Worm (Caenorhabditis elegans) whole organism, late embryonic: ENCODE data around the gene mbr-1.

Experiments
- C08G9.2 ChIP-seq: sonication (generic microtip); optimal IDR thresholded peaks from 2 replicates; lab custom pipeline; 2016; ENCODE audit warnings: mild to moderate bottlenecking, missing genetic modification characterization, moderate library complexity, missing compliant biosample characterization
- F13H6.1 ChIP-seq: sonication (generic microtip); optimal IDR thresholded peaks from 2 replicates; lab custom pipeline; 2016; ENCODE audit warnings: missing genetic modification characterization, missing compliant biosample characterization
- K02D7.2 ChIP-seq: sonication (generic microtip); optimal IDR thresholded peaks from 2 replicates; lab custom pipeline; 2017; ENCODE audit warnings: mild to moderate bottlenecking, missing genetic modification characterization, missing compliant biosample characterization
- K09A11.1 ChIP-seq: sonication (generic microtip); optimal IDR thresholded peaks from 2 replicates; lab custom pipeline; 2017; ENCODE audit warnings: antibody characterized with exemption, mild to moderate bottlenecking, missing genetic modification characterization, missing compliant biosample characterization; ENCODE audit not compliant: insufficient read depth
- ceh-18 ChIP-seq: sonication (generic microtip); optimal IDR thresholded peaks from 2 replicates; lab custom pipeline; 2016; ENCODE audit warnings: missing genetic modification characterization, missing compliant biosample characterization
- ceh-19 ChIP-seq: fragments of 200-800 bp; sonication (Bioruptor generic); optimal IDR thresholded peaks from 2 replicates; lab custom pipeline; 2018; ENCODE audit warnings: mild to moderate bottlenecking, missing genetic modification characterization, missing compliant biosample characterization
- ceh-2 ChIP-seq: sonication (generic microtip); optimal IDR thresholded peaks from 2 replicates; lab custom pipeline; 2016; ENCODE audit warnings: missing genotype, missing genetic modification characterization, missing compliant biosample characterization
- ceh-30 ChIP-seq: fragments of 150-350 bp; optimal IDR thresholded peaks from 2 replicates; lab custom pipeline; 2014; ENCODE audit warnings: missing biosample characterization, missing genetic modification characterization
- ceh-31 ChIP-seq: sonication (generic microtip); optimal IDR thresholded peaks from 2 replicates; lab custom pipeline; 2016; ENCODE audit warnings: missing genetic modification characterization, missing compliant biosample characterization
- ceh-34 ChIP-seq: sonication (generic microtip); optimal IDR thresholded peaks from 2 replicates; lab custom pipeline; 2016; ENCODE audit warnings: mild to moderate bottlenecking, missing genetic modification characterization, missing compliant biosample characterization
- ceh-45 ChIP-seq: fragments of 200-800 bp; sonication (Bioruptor generic); IDR thresholded peaks from 2 replicates; pipeline ENCODE4 v1.3.6; 2022; ENCODE audit warnings: missing genetic modification reagents, missing genetic modification characterization, missing compliant biosample characterization
- ceh-48 ChIP-seq: sonication (generic microtip); optimal IDR thresholded peaks from 2 replicates; lab custom pipeline; 2016; ENCODE audit warnings: missing genetic modification characterization, inconsistent platforms, missing compliant biosample characterization
- che-1 ChIP-seq: sonication (generic microtip); optimal IDR thresholded peaks from 2 replicates; lab custom pipeline; 2016; ENCODE audit warnings: mild to moderate bottlenecking, missing genetic modification characterization, missing compliant biosample characterization
- dve-1 ChIP-seq: sonication (generic microtip); optimal IDR thresholded peaks from 2 replicates; lab custom pipeline; 2017; ENCODE audit warnings: antibody characterized with exemption, mild to moderate bottlenecking, missing genetic modification characterization, missing compliant biosample characterization
- elt-2 ChIP-seq: sonication (generic microtip); optimal IDR thresholded peaks from 2 replicates; lab custom pipeline; 2016; ENCODE audit warnings: missing genetic modification reagents, missing genetic modification characterization, missing compliant biosample characterization
- elt-4 ChIP-seq: sonication (generic microtip); optimal IDR thresholded peaks from 2 replicates; lab custom pipeline; 2016; ENCODE audit warnings: missing genetic modification characterization, missing compliant biosample characterization
- ets-4 ChIP-seq: sonication (generic microtip); optimal IDR thresholded peaks from 2 replicates; lab custom pipeline; 2016; ENCODE audit warnings: missing genetic modification characterization, missing compliant biosample characterization
- eyg-1 ChIP-seq: sonication (generic microtip); optimal IDR thresholded peaks from 2 replicates; lab custom pipeline; 2016; ENCODE audit warnings: missing genotype, missing genetic modification characterization, missing compliant biosample characterization
- fax-1 ChIP-seq: sonication (generic microtip); optimal IDR thresholded peaks from 2 replicates; lab custom pipeline; 2016; ENCODE audit warnings: missing genotype, missing genetic modification characterization, missing compliant biosample characterization
- fkh-6 ChIP-seq: sonication (generic microtip); optimal IDR thresholded peaks from 2 replicates; lab custom pipeline; 2016; ENCODE audit warnings: missing genetic modification characterization, missing compliant biosample characterization
- gmeb-2 ChIP-seq: sonication (generic microtip); optimal IDR thresholded peaks from 2 replicates; lab custom pipeline; 2016; ENCODE audit warnings: missing genetic modification characterization, inconsistent platforms, missing compliant biosample characterization
- hlh-30 ChIP-seq: sonication (generic microtip); optimal IDR thresholded peaks from 2 replicates; lab custom pipeline; 2017; ENCODE audit warnings: antibody characterized with exemption, missing genetic modification characterization, missing compliant biosample characterization; ENCODE audit not compliant: insufficient read depth
- hlh-6 ChIP-seq: sonication (generic microtip); optimal IDR thresholded peaks from 2 replicates; lab custom pipeline; 2016; ENCODE audit warnings: missing genotype, missing genetic modification characterization, missing compliant biosample characterization
- lim-6 ChIP-seq: sonication (generic microtip); optimal IDR thresholded peaks from 2 replicates; lab custom pipeline; 2016; ENCODE audit warnings: missing genetic modification characterization, missing compliant biosample characterization
- lin-11 ChIP-seq: fragments of 200-800 bp; sonication (Bioruptor generic); optimal IDR thresholded peaks from 2 replicates; lab custom pipeline; 2018; ENCODE audit warnings: mild to moderate bottlenecking, missing genetic modification characterization, missing compliant biosample characterization
- nfya-1 ChIP-seq: sonication (generic microtip); optimal IDR thresholded peaks from 2 replicates; lab custom pipeline; 2017; ENCODE audit warnings: missing genetic modification characterization, mild to moderate bottlenecking, missing compliant biosample characterization, antibody characterized with exemption, moderate library complexity
- npax-4 ChIP-seq: sonication (generic microtip); optimal IDR thresholded peaks from 2 replicates; lab custom pipeline; 2016; ENCODE audit warnings: missing genetic modification characterization, missing compliant biosample characterization
- odd-2 ChIP-seq: sonication (generic microtip); optimal IDR thresholded peaks from 2 replicates; lab custom pipeline; 2017; ENCODE audit warnings: antibody characterized with exemption, mild to moderate bottlenecking, missing genetic modification characterization, missing compliant biosample characterization
- pat-9 ChIP-seq: fragments of 200-800 bp; sonication (Bioruptor generic); optimal IDR thresholded peaks from 2 replicates; lab custom pipeline; 2018; ENCODE audit warnings: mild to moderate bottlenecking, missing genetic modification characterization, moderate library complexity, missing compliant biosample characterization
- pax-1 ChIP-seq: fragments of 150-350 bp; optimal IDR thresholded peaks from 2 replicates; lab custom pipeline; 2014; ENCODE audit warnings: missing biosample characterization, missing genetic modification characterization
- pha-2 ChIP-seq: sonication (generic microtip); optimal IDR thresholded peaks from 2 replicates; lab custom pipeline; 2017; ENCODE audit warnings: mild to moderate bottlenecking, missing genetic modification characterization, missing compliant biosample characterization
- pqm-1 ChIP-seq: sonication (generic microtip); optimal IDR thresholded peaks from 2 replicates; lab custom pipeline; 2016; ENCODE audit warnings: missing genetic modification characterization, missing compliant biosample characterization
- ref-2 ChIP-seq: sonication (generic microtip); optimal IDR thresholded peaks from 2 replicates; lab custom pipeline; 2016; ENCODE audit warnings: missing genetic modification characterization, missing compliant biosample characterization
- rnt-1 ChIP-seq: sonication (generic microtip); optimal IDR thresholded peaks from 2 replicates; lab custom pipeline; 2016; ENCODE audit warnings: missing genetic modification characterization, missing compliant biosample characterization
- sox-4 ChIP-seq: sonication (generic microtip); optimal IDR thresholded peaks from 2 replicates; lab custom pipeline; 2017; ENCODE audit warnings: mild to moderate bottlenecking, missing genetic modification characterization, inconsistent platforms, missing compliant biosample characterization
- unc-55 ChIP-seq: sonication (generic microtip); optimal IDR thresholded peaks from 2 replicates; lab custom pipeline; 2017; ENCODE audit warnings: missing biosample characterization, missing genetic modification reagents, missing genetic modification characterization
- zip-5 ChIP-seq: sonication (generic microtip); optimal IDR thresholded peaks from 2 replicates; lab custom pipeline; 2016; ENCODE audit warnings: missing genetic modification characterization, missing compliant biosample characterization
- ztf-16 ChIP-seq: sonication (generic microtip); optimal IDR thresholded peaks from 2 replicates; lab custom pipeline; 2017; ENCODE audit warnings: missing genetic modification characterization, missing compliant biosample characterization

The mbr-1 gene

ce11 chrX:10694933-10695332, 26.9 kb downstream of the mbr-1 start, which contains the start of gene plpp-1.3:
Gene plpp-1.3, plus strand, starts transcription at chrX:10695312.
- peak; percentile 27 for TF ChIP-seq pax-1 (tag; lab: Kevin White, UChicago)
- no peak for TF ChIP-seq sox-4 (tag; lab: Kevin White, UChicago)
- peak; percentile 16 for TF ChIP-seq elt-2 (tag; lab: Kevin White, UChicago)

- TF ChIP-seq elt-2 (tag; lab: Kevin White, UChicago) (peak; percentile 78), ceh-45 (GFP tag; lab: Robert Waterston, UW) (no peak)
Measured at ce11 chrX:10694248-10694647, 27.6 kb downstream of the mbr-1 start.

ce11 chrX:10692057-10692456, 29.8 kb downstream of the mbr-1 start:
- TF ChIP-seq ceh-30 (no peak), ceh-2 (tag; lab: Kevin White, UChicago) (no peak), rnt-1 (tag; lab: Kevin White, UChicago) (no peak), pha-2 (tag; lab: Kevin White, UChicago) (no peak), lin-11 (tag; lab: Kevin White, UChicago) (no peak), ztf-16 (tag; lab: Kevin White, UChicago) (no peak), unc-55 (GFP tag; lab: Kevin White, UChicago) (no peak), elt-4 (no peak), odd-2 (tag; lab: Kevin White, UChicago) (no peak), ceh-19 (GFP tag; lab: Kevin White, UChicago) (no peak), gmeb-2 (tag; lab: Kevin White, UChicago) (no peak), nfya-1 (tag; lab: Kevin White, UChicago) (no peak)

ce11 chrX:10691643-10692042, 30.2 kb downstream of the mbr-1 start, which contains the start of gene yap-1:
Gene yap-1, plus strand, starts transcription at chrX:10691943.
- TF ChIP-seq pax-1 (tag; lab: Kevin White, UChicago), result no peak
- no peak for TF ChIP-seq K02D7.2
- TF ChIP-seq ref-2 (tag; lab: Kevin White, UChicago), result no peak
- TF ChIP-seq K09A11.1 (tag; lab: Kevin White, UChicago), result no peak
- TF ChIP-seq ceh-34 (tag; lab: Kevin White, UChicago), result no peak
- TF ChIP-seq nfya-1 (tag; lab: Kevin White, UChicago), result no peak
- no peak for TF ChIP-seq hlh-6 (tag; lab: Kevin White, UChicago)
- TF ChIP-seq che-1 (tag; lab: Kevin White, UChicago), result no peak
- no peak for TF ChIP-seq ets-4 (tag; lab: Kevin White, UChicago)
- no peak for TF ChIP-seq C08G9.2 (tag; lab: Kevin White, UChicago)
- no peak for TF ChIP-seq dve-1 (tag; lab: Kevin White, UChicago)

ce11 chrX:10691232-10691631, 30.6 kb downstream of the mbr-1 start:
- TF ChIP-seq unc-55 (GFP tag; lab: Kevin White, UChicago) (peak; percentile 7), zip-5 (no peak)

- TF ChIP-seq hlh-30 (tag; lab: Kevin White, UChicago) (no peak), eyg-1 (tag; lab: Kevin White, UChicago) (no peak), F13H6.1 (tag; lab: Kevin White, UChicago) (no peak), ceh-18 (tag; lab: Kevin White, UChicago) (no peak), ceh-34 (tag; lab: Kevin White, UChicago) (no peak), ceh-31 (tag; lab: Kevin White, UChicago) (no peak), pqm-1 (no peak), lim-6 (no peak), npax-4 (tag; lab: Kevin White, UChicago) (no peak), fkh-6 (tag; lab: Kevin White, UChicago) (no peak), pat-9 (tag; lab: Kevin White, UChicago) (no peak), hlh-6 (tag; lab: Kevin White, UChicago) (no peak), K09A11.1 (tag; lab: Kevin White, UChicago) (no peak), ceh-48 (no peak), fax-1 (tag; lab: Kevin White, UChicago) (no peak), zip-5 (no peak), C08G9.2 (tag; lab: Kevin White, UChicago) (no peak)
Measured at ce11 chrX:10689729-10690128, 32.1 kb downstream of the mbr-1 start.
